Worm (Caenorhabditis elegans) whole organism, early embryonic: ENCODE measurements around the gene srab-21.

Source experiments
- B0310.2 ChIP-seq: sonication (generic microtip); optimal IDR thresholded peaks from 2 replicates; lab custom pipeline; 2016; ENCODE audit warnings: mild to moderate bottlenecking, missing genetic modification characterization, missing compliant biosample characterization
- F13C5.2 ChIP-seq: sonication (generic microtip); optimal IDR thresholded peaks from 2 replicates; lab custom pipeline; 2017; ENCODE audit warnings: mild to moderate bottlenecking, missing genetic modification characterization, inconsistent platforms, missing compliant biosample characterization
- aly-1 ChIP-seq: sonication (generic microtip); optimal IDR thresholded peaks from 2 replicates; lab custom pipeline; 2016; ENCODE audit warnings: missing genetic modification characterization, missing compliant biosample characterization
- ama-1 ChIP-seq: fragments of 150-350 bp; optimal IDR thresholded peaks from 2 replicates; lab custom pipeline; 2014
- ceh-13 ChIP-seq: fragments of 200-800 bp; sonication (Bioruptor generic); optimal IDR thresholded peaks from 2 replicates; lab custom pipeline; 2018; ENCODE audit warnings: mild to moderate bottlenecking, missing genetic modification characterization, missing compliant biosample characterization
- ceh-36 ChIP-seq: sonication (generic microtip); optimal IDR thresholded peaks from 2 replicates; lab custom pipeline; 2016; ENCODE audit warnings: missing genetic modification characterization, inconsistent platforms, missing compliant biosample characterization
- ets-7 ChIP-seq: sonication (generic microtip); optimal IDR thresholded peaks from 2 replicates; lab custom pipeline; 2016; ENCODE audit warnings: missing genotype, missing genetic modification characterization, missing compliant biosample characterization
- flt-1 ChIP-seq: fragments of 200-800 bp; sonication (Bioruptor generic); IDR thresholded peaks from 2 replicates; pipeline ENCODE4 v1.3.6; 2022; ENCODE audit warnings: missing genetic modification characterization, missing compliant biosample characterization
- hmbx-1 ChIP-seq: sonication (generic microtip); optimal IDR thresholded peaks from 2 replicates; lab custom pipeline; 2016; ENCODE audit warnings: mild to moderate bottlenecking, missing genetic modification characterization, missing compliant biosample characterization
- hmg-4 ChIP-seq: fragments of 200-800 bp; sonication (Bioruptor generic); optimal IDR thresholded peaks from 2 replicates; lab custom pipeline; 2018; ENCODE audit warnings: mild to moderate bottlenecking, missing genetic modification characterization, missing compliant biosample characterization
- hnd-1 ChIP-seq: sonication (generic microtip); optimal IDR thresholded peaks from 2 replicates; lab custom pipeline; 2016; ENCODE audit warnings: missing genetic modification characterization, missing compliant biosample characterization
- pes-1 ChIP-seq: fragments of 200-800 bp; sonication (Bioruptor generic); IDR thresholded peaks from 2 replicates; pipeline ENCODE4 v1.3.6; 2022; ENCODE audit warnings: missing genetic modification reagents, missing genetic modification characterization, missing compliant biosample characterization
- scrt-1 ChIP-seq: fragments of 200-800 bp; sonication (Bioruptor generic); IDR thresholded peaks from 2 replicates; pipeline ENCODE4 v1.3.6; 2022; ENCODE audit warnings: missing genetic modification characterization, missing compliant biosample characterization
- sea-1 ChIP-seq: fragments of 200-800 bp; sonication (Bioruptor generic); conservative IDR thresholded peaks from 2 replicates; pipeline ENCODE4 v1.3.6; 2022; ENCODE audit warnings: missing genetic modification characterization, missing compliant biosample characterization
- tbx-11 ChIP-seq: fragments of 200-800 bp; sonication (Bioruptor generic); IDR thresholded peaks from 2 replicates; pipeline ENCODE4 v1.3.6; 2022; ENCODE audit warnings: missing genetic modification characterization, missing compliant biosample characterization
- tbx-37 ChIP-seq: fragments of 200-800 bp; sonication (Bioruptor generic); conservative IDR thresholded peaks from 2 replicates; pipeline ENCODE4 v1.3.6; 2022; ENCODE audit warnings: missing genetic modification reagents, missing genetic modification characterization, missing compliant biosample characterization
- tra-4 ChIP-seq: sonication (generic microtip); optimal IDR thresholded peaks from 2 replicates; lab custom pipeline; 2017; ENCODE audit warnings: missing genetic modification characterization, missing compliant biosample characterization

srab-21 gene

ce11 chrV:3454620-3455019 lies 30.4 kb upstream of the srab-21 start:
- TF ChIP-seq ceh-36 (no peak), ets-7 (tag; lab: Kevin White, UChicago) (no peak), hmbx-1 (no peak), ama-1 (no peak), B0310.2 (tag; lab: Kevin White, UChicago) (no peak), hnd-1 (tag; lab: Kevin White, UChicago) (no peak), hmg-4 (GFP tag; lab: Kevin White, UChicago) (no peak), F13C5.2 (tag; lab: Kevin White, UChicago) (no peak), sea-1 (no peak), aly-1 (tag; lab: Kevin White, UChicago) (no peak), scrt-1 (GFP tag; lab: Robert Waterston, UW) (no peak), tra-4 (tag; lab: Kevin White, UChicago) (no peak), tbx-11 (GFP tag; lab: Robert Waterston, UW) (no peak), ceh-13 (no peak), tbx-37 (GFP tag; lab: Robert Waterston, UW) (no peak), pes-1 (GFP tag; lab: Robert Waterston, UW) (no peak), flt-1 (no peak)

- TF ChIP-seq aly-1 (tag; lab: Kevin White, UChicago) (no peak), pes-1 (GFP tag; lab: Robert Waterston, UW) (no peak)
These were observed 28.2 kb upstream of the srab-21 start for ce11 chrV:3452489-3452888.

- no peak for TF ChIP-seq scrt-1 (GFP tag; lab: Robert Waterston, UW)
- TF ChIP-seq flt-1 = no peak
These were observed 27.4 kb upstream of the srab-21 start for ce11 chrV:3451646-3452045.

- no peak for TF ChIP-seq flt-1
- TF ChIP-seq tbx-37 (GFP tag; lab: Robert Waterston, UW) = no peak
- TF ChIP-seq pes-1 (GFP tag; lab: Robert Waterston, UW) = no peak
- TF ChIP-seq hnd-1 (tag; lab: Kevin White, UChicago) = no peak
- TF ChIP-seq hmg-4 (GFP tag; lab: Kevin White, UChicago) = no peak
- no peak for TF ChIP-seq ceh-36
- TF ChIP-seq tra-4 (tag; lab: Kevin White, UChicago) = no peak
- no peak for TF ChIP-seq ceh-13
- TF ChIP-seq hmbx-1 = no peak
- TF ChIP-seq F13C5.2 (tag; lab: Kevin White, UChicago) = no peak
- no peak for TF ChIP-seq B0310.2 (tag; lab: Kevin White, UChicago)
- no peak for TF ChIP-seq ama-1
These were observed 26.1 kb upstream of the srab-21 start for ce11 chrV:3450351-3450750.

- TF ChIP-seq scrt-1 (GFP tag; lab: Robert Waterston, UW) = no peak
- TF ChIP-seq ceh-36 = peak; percentile 70
These were observed 25.6 kb upstream of the srab-21 start for ce11 chrV:3449810-3450209.

- TF ChIP-seq F13C5.2 (tag; lab: Kevin White, UChicago) (no peak), hmg-4 (GFP tag; lab: Kevin White, UChicago) (peak; percentile 21)
These were observed 21.0 kb upstream of the srab-21 start for ce11 chrV:3445090-3445832.

ce11 chrV:3444777-3445089 lies 20.5 kb upstream of the srab-21 start, which contains the start of gene cfz-2:
Gene cfz-2 (minus strand): TSS chrV:3444877.
- TF ChIP-seq flt-1 (no peak), aly-1 (tag; lab: Kevin White, UChicago) (no peak), B0310.2 (tag; lab: Kevin White, UChicago) (no peak), pes-1 (GFP tag; lab: Robert Waterston, UW) (no peak), tra-4 (tag; lab: Kevin White, UChicago) (no peak), tbx-37 (GFP tag; lab: Robert Waterston, UW) (no peak), sea-1 (no peak)

ce11 chrV:3442609-3443008 lies 18.4 kb upstream of the srab-21 start:
- TF ChIP-seq F13C5.2 (tag; lab: Kevin White, UChicago) (no peak), B0310.2 (tag; lab: Kevin White, UChicago) (no peak), hnd-1 (tag; lab: Kevin White, UChicago) (no peak), hmbx-1 (no peak), ets-7 (tag; lab: Kevin White, UChicago) (no peak), ceh-13 (no peak), sea-1 (no peak), hmg-4 (GFP tag; lab: Kevin White, UChicago) (no peak), ceh-36 (no peak), aly-1 (tag; lab: Kevin White, UChicago) (no peak), flt-1 (no peak), tbx-37 (GFP tag; lab: Robert Waterston, UW) (no peak), pes-1 (GFP tag; lab: Robert Waterston, UW) (no peak), ama-1 (no peak), tra-4 (tag; lab: Kevin White, UChicago) (no peak), scrt-1 (GFP tag; lab: Robert Waterston, UW) (no peak), tbx-11 (GFP tag; lab: Robert Waterston, UW) (no peak)

ce11 chrV:3431535-3431990 lies 7.3 kb upstream of the srab-21 start, which contains the start of the genes T20D4.19 and srj-9:
Gene T20D4.19 (minus strand): TSS chrV:3431635.
Gene srj-9 (plus strand): TSS chrV:3431940.
- TF ChIP-seq ama-1 = no peak
- TF ChIP-seq hnd-1 (tag; lab: Kevin White, UChicago) = no peak
- no peak for TF ChIP-seq tbx-37 (GFP tag; lab: Robert Waterston, UW)
- no peak for TF ChIP-seq tbx-11 (GFP tag; lab: Robert Waterston, UW)
- TF ChIP-seq pes-1 (GFP tag; lab: Robert Waterston, UW) = no peak
- TF ChIP-seq flt-1 = no peak
- no peak for TF ChIP-seq aly-1 (tag; lab: Kevin White, UChicago)
- no peak for TF ChIP-seq hmg-4 (GFP tag; lab: Kevin White, UChicago)
- no peak for TF ChIP-seq tra-4 (tag; lab: Kevin White, UChicago)
- no peak for TF ChIP-seq scrt-1 (GFP tag; lab: Robert Waterston, UW)
- TF ChIP-seq sea-1 = no peak
- no peak for TF ChIP-seq F13C5.2 (tag; lab: Kevin White, UChicago)
